Fruit fly (Drosophila melanogaster) whole organism, prepupa: ENCODE measurements around the gene melt.
A peak's percentile ranks its signal among the peaks of the same experiment; 100 is the strongest.

Experiments used
- CG6792 ChIP-seq: fragments of 200-800 bp; sonication (Bioruptor generic); optimal IDR thresholded peaks from 3 replicates; lab custom pipeline; 2016; ENCODE audit warnings: missing biosample characterization, missing genetic modification characterization
- CG6854 ChIP-seq: fragments of 200-800 bp; sonication (Bioruptor generic); optimal IDR thresholded peaks from 2 replicates; lab custom pipeline; 2017; ENCODE audit warnings: missing biosample characterization, mild to moderate bottlenecking, missing genetic modification characterization
- Eip75B ChIP-seq: fragments of 200-800 bp; sonication (Bioruptor generic); optimal IDR thresholded peaks from 3 replicates; lab custom pipeline; 2016; ENCODE audit warnings: missing biosample characterization, missing genetic modification characterization
- Hr39 ChIP-seq: fragments of 200-800 bp; sonication (Bioruptor generic); optimal IDR thresholded peaks from 2 replicates; lab custom pipeline; 2016; ENCODE audit warnings: missing biosample characterization, missing genetic modification characterization
- Smox ChIP-seq: fragments of 200-800 bp; sonication (Bioruptor generic); optimal IDR thresholded peaks from 3 replicates; lab custom pipeline; 2016; ENCODE audit warnings: missing biosample characterization, missing genetic modification characterization

DNA sequence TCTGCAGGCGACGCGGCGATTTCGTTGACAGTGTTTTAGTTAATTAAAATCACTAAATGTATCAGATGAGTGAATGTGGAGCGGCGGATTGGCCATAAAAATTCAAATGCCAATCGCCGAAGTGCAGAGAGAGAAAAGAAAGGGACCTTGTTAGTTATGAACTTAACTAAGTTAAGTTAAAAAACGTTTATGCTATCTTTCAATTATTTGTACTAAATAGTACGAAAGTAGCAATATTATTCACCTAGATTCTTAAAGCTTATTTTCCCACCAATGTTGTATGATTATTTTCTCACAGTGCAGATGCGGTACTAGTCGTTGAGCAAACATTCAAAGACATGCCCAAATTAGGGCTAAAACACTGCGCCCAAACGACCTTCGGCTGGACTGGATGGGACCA, 43.6 kb upstream of the melt start:
- no peak for TF ChIP-seq CG6854 (GFP tag; lab: Kevin White, UChicago)
- peak; percentile 34 for TF ChIP-seq CG6792 (GFP tag; lab: Kevin White, UChicago)
- TF ChIP-seq Hr39 (GFP tag; lab: Kevin White, UChicago) = no peak
- no peak for TF ChIP-seq Smox
- TF ChIP-seq Eip75B = peak; percentile 50
